Worm (Caenorhabditis elegans) whole organism, young adult: ENCODE measurements around the gene C15C8.5.

ENCODE experiments used
- D2030.7 ChIP-seq: fragments of 200-800 bp; sonication (Bioruptor generic); IDR thresholded peaks from 2 replicates; pipeline ENCODE4 v1.3.6; 2022; ENCODE audit warnings: missing genetic modification reagents, missing genetic modification characterization, missing compliant biosample characterization
- F23B12.7 ChIP-seq: sonication (generic microtip); optimal IDR thresholded peaks from 2 replicates; lab custom pipeline; 2017; ENCODE audit warnings: missing genetic modification characterization, mild to moderate bottlenecking, missing compliant biosample characterization, antibody characterized with exemption, moderate library complexity; ENCODE audit not compliant: insufficient read depth
- F33H1.4 ChIP-seq: fragments of 200-800 bp; sonication (Bioruptor generic); IDR thresholded peaks from 2 replicates; pipeline ENCODE4 v1.3.6; 2022; ENCODE audit warnings: missing genetic modification reagents, missing genetic modification characterization, missing compliant biosample characterization
- F49E8.2 ChIP-seq: sonication (generic microtip); optimal IDR thresholded peaks from 3 replicates; lab custom pipeline; 2017; ENCODE audit warnings: missing genetic modification characterization, mild to moderate bottlenecking, missing compliant biosample characterization, antibody characterized with exemption, moderate library complexity; ENCODE audit not compliant: insufficient read depth
- F52B5.7 ChIP-seq: sonication (generic microtip); optimal IDR thresholded peaks from 2 replicates; lab custom pipeline; 2016; ENCODE audit warnings: mild to moderate bottlenecking, missing genetic modification characterization, missing compliant biosample characterization
- K12H6.12 ChIP-seq: fragments of 200-800 bp; sonication (Bioruptor generic); optimal IDR thresholded peaks from 2 replicates; lab custom pipeline; 2018; ENCODE audit warnings: mild to moderate bottlenecking, missing genetic modification characterization, missing compliant biosample characterization
- Y79H2A.3 ChIP-seq: fragments of 200-800 bp; sonication (Bioruptor generic); conservative IDR thresholded peaks from 2 replicates; pipeline ENCODE4 v1.3.6; 2022; ENCODE audit warnings: missing genetic modification reagents, missing genetic modification characterization, missing compliant biosample characterization
- ZK185.1 ChIP-seq: sonication (generic microtip); optimal IDR thresholded peaks from 2 replicates; lab custom pipeline; 2016; ENCODE audit warnings: mild to moderate bottlenecking, missing genetic modification characterization, missing compliant biosample characterization; ENCODE audit not compliant: poor library complexity, severe bottlenecking
- attf-3 ChIP-seq: fragments of 200-800 bp; sonication (Bioruptor generic); conservative IDR thresholded peaks from 2 replicates; pipeline ENCODE4 v1.3.6; 2022; ENCODE audit warnings: missing genetic modification reagents, missing genetic modification characterization, missing compliant biosample characterization
- attf-5 ChIP-seq: fragments of 200-800 bp; sonication (Bioruptor generic); optimal IDR thresholded peaks from 2 replicates; lab custom pipeline; 2018; ENCODE audit warnings: mild to moderate bottlenecking, missing genetic modification characterization, missing compliant biosample characterization
- cebp-1 ChIP-seq, 2 experiments: fragments of 200-800 bp in 1 of 2; sonication (Bioruptor generic) in 1 of 2; sonication (generic microtip) in 1 of 2; IDR thresholded peaks in 1 of 2; optimal IDR thresholded peaks in 1 of 2; 2 replicates each; pipeline versions ENCODE4 v1.3.6 to Lab custom; 2017 to 2022; ENCODE audit warnings: missing compliant biosample characterization in 2 of 2, missing genetic modification characterization in 2 of 2, mild to moderate bottlenecking in 1 of 2, missing genetic modification reagents in 1 of 2, moderate library complexity in 1 of 2
- ceh-58 ChIP-seq: fragments of 200-800 bp; sonication (Bioruptor generic); IDR thresholded peaks from 2 replicates; pipeline ENCODE4 v1.3.6; 2022; ENCODE audit warnings: missing genetic modification characterization, missing compliant biosample characterization
- ceh-79 ChIP-seq: sonication (generic microtip); optimal IDR thresholded peaks from 2 replicates; lab custom pipeline; 2017; ENCODE audit warnings: mild to moderate bottlenecking, missing genetic modification characterization, missing compliant biosample characterization
- ceh-91 ChIP-seq: fragments of 200-800 bp; sonication (Bioruptor generic); IDR thresholded peaks from 2 replicates; pipeline ENCODE4 v1.3.6; 2022; ENCODE audit warnings: missing genetic modification reagents, missing genetic modification characterization, missing compliant biosample characterization
- dox-1 ChIP-seq: fragments of 200-800 bp; sonication (Bioruptor generic); IDR thresholded peaks from 2 replicates; pipeline ENCODE4 v1.3.6; 2022; ENCODE audit warnings: missing genetic modification reagents, missing genetic modification characterization, missing compliant biosample characterization
- dpl-1 ChIP-seq: fragments of 150-350 bp; optimal IDR thresholded peaks from 2 replicates; lab custom pipeline; 2014; ENCODE audit warnings: missing biosample characterization, missing genetic modification reagents, missing genetic modification characterization
- efl-1 ChIP-seq: fragments of 150-350 bp; optimal IDR thresholded peaks from 2 replicates; lab custom pipeline; 2014; ENCODE audit warnings: missing biosample characterization, missing genetic modification reagents, missing genetic modification characterization
- hlh-12 ChIP-seq: sonication (generic microtip); optimal IDR thresholded peaks from 2 replicates; lab custom pipeline; 2016; ENCODE audit warnings: missing genetic modification characterization, missing compliant biosample characterization
- hlh-26 ChIP-seq: fragments of 200-800 bp; sonication (Bioruptor generic); conservative IDR thresholded peaks from 2 replicates; pipeline ENCODE4 v1.3.6; 2022; ENCODE audit warnings: missing genetic modification reagents, missing genetic modification characterization, missing compliant biosample characterization
- hmg-20 ChIP-seq: fragments of 200-800 bp; sonication (Bioruptor generic); IDR thresholded peaks from 2 replicates; pipeline ENCODE4 v1.3.6; 2022; ENCODE audit warnings: missing genetic modification reagents, missing genetic modification characterization, missing compliant biosample characterization
- hrde-1 ChIP-seq: sonication (generic microtip); optimal IDR thresholded peaks from 2 replicates; lab custom pipeline; 2016; ENCODE audit warnings: missing genetic modification characterization, mild to moderate bottlenecking, missing compliant biosample characterization, moderate library complexity, missing genotype, missing genetic modification reagents, borderline replicate concordance
- lin-54 ChIP-seq: fragments of 200-800 bp; sonication (Bioruptor generic); optimal IDR thresholded peaks from 2 replicates; lab custom pipeline; 2018; ENCODE audit warnings: mild to moderate bottlenecking, missing genetic modification characterization, missing compliant biosample characterization
- lsl-1 ChIP-seq: fragments of 200-800 bp; sonication (Bioruptor generic); optimal IDR thresholded peaks from 2 replicates; lab custom pipeline; 2018; ENCODE audit warnings: mild to moderate bottlenecking, missing genetic modification characterization, moderate library complexity, missing compliant biosample characterization
- madf-6 ChIP-seq: fragments of 200-800 bp; sonication (Bioruptor generic); IDR thresholded peaks from 2 replicates; pipeline ENCODE4 v1.3.6; 2022; ENCODE audit warnings: missing genetic modification reagents, missing genetic modification characterization, missing compliant biosample characterization
- madf-8 ChIP-seq: fragments of 200-800 bp; sonication (Bioruptor generic); conservative IDR thresholded peaks from 2 replicates; pipeline ENCODE4 v1.3.6; 2022; ENCODE audit warnings: missing genetic modification reagents, missing genetic modification characterization, missing compliant biosample characterization
- nfya-2 ChIP-seq: fragments of 200-800 bp; sonication (Bioruptor generic); IDR thresholded peaks from 2 replicates; pipeline ENCODE4 v1.3.6; 2022; ENCODE audit warnings: missing genetic modification reagents, missing genetic modification characterization, missing compliant biosample characterization
- nhr-90 ChIP-seq: sonication (generic microtip); optimal IDR thresholded peaks from 2 replicates; lab custom pipeline; 2016; ENCODE audit warnings: missing genotype, mild to moderate bottlenecking, missing genetic modification characterization, missing compliant biosample characterization
- pbrm-1 ChIP-seq: fragments of 200-800 bp; sonication (Bioruptor generic); IDR thresholded peaks from 2 replicates; pipeline ENCODE4 v1.3.6; 2022; ENCODE audit warnings: missing genetic modification reagents, missing genetic modification characterization, missing compliant biosample characterization
- rpc-1 ChIP-seq, 2 experiments: fragments of 150-350 bp in 1 of 2; sonication (generic microtip) in 1 of 2; optimal IDR thresholded peaks; 2 replicates each; lab custom pipeline; 2014 to 2018; ENCODE audit warnings: missing biosample characterization in 1 of 2, missing genetic modification characterization in 1 of 2, missing genetic modification reagents in 1 of 2, missing genotype in 1 of 2
- snpc-1.1 ChIP-seq: sonication (generic microtip); optimal IDR thresholded peaks from 2 replicates; lab custom pipeline; 2017; ENCODE audit warnings: missing genetic modification characterization, mild to moderate bottlenecking, missing compliant biosample characterization, antibody characterized with exemption, moderate library complexity, missing genotype, missing genetic modification reagents; ENCODE audit not compliant: insufficient read depth
- snpc-1.3 ChIP-seq: sonication (generic microtip); optimal IDR thresholded peaks from 2 replicates; lab custom pipeline; 2017; ENCODE audit warnings: missing genetic modification characterization, mild to moderate bottlenecking, missing compliant biosample characterization, antibody characterized with exemption, moderate library complexity, missing genotype, missing genetic modification reagents; ENCODE audit not compliant: insufficient read depth
- snpc-3.4 ChIP-seq: sonication (generic microtip); optimal IDR thresholded peaks from 2 replicates; lab custom pipeline; 2017; ENCODE audit warnings: missing genetic modification characterization, mild to moderate bottlenecking, missing compliant biosample characterization, antibody characterized with exemption, moderate library complexity, missing genotype, missing genetic modification reagents
- snpc-4 ChIP-seq, 5 experiments: fragments of 150-350 bp in 1 of 5; sonication (generic microtip) in 4 of 5; optimal IDR thresholded peaks; 2 replicates each; lab custom pipeline; 2014 to 2018; ENCODE audit warnings: missing genetic modification characterization in 5 of 5, missing biosample characterization in 3 of 5, antibody characterized with exemption in 2 of 5, mild to moderate bottlenecking in 2 of 5, missing compliant biosample characterization in 2 of 5, missing genotype in 2 of 5, moderate library complexity in 2 of 5, missing genetic modification reagents in 1 of 5
- somi-1 ChIP-seq: fragments of 200-800 bp; sonication (Bioruptor generic); optimal IDR thresholded peaks from 2 replicates; lab custom pipeline; 2018; ENCODE audit warnings: mild to moderate bottlenecking, missing genetic modification characterization, missing compliant biosample characterization
- tbp1 ChIP-seq: fragments of 200-800 bp; sonication (Bioruptor generic); optimal IDR thresholded peaks from 2 replicates; lab custom pipeline; 2018; ENCODE audit warnings: mild to moderate bottlenecking, missing genetic modification characterization, missing compliant biosample characterization
- xnd-1 ChIP-seq: sonication (generic microtip); optimal IDR thresholded peaks from 2 replicates; lab custom pipeline; 2016; ENCODE audit warnings: missing genotype, missing genetic modification reagents, missing genetic modification characterization, missing compliant biosample characterization
- zim-3 ChIP-seq: sonication (generic microtip); optimal IDR thresholded peaks from 2 replicates; lab custom pipeline; 2017; ENCODE audit warnings: mild to moderate bottlenecking, missing genetic modification characterization, moderate library complexity, missing compliant biosample characterization

C15C8.5 gene

DNA sequence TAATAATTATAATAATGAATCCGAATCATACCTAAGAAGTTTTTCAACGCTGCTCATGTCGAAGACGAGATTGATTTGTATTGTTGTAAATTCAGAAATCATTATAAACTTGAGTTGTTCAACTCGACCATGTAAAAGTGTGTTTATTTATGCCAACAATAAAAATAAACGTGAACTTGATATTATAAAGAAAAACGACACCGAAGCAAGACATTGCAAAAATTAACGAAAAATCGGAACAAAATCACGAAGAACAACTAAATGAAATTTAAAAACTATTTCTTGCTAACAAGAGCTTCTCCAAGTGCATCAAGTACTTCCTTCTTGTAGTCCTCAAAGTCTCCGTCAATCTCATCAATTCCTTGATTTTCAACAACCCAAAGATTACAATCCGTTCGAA is 13.1 kb downstream of the C15C8.5 start, which contains the start of gene F18E2.15:
F18E2.15 (minus strand) TSS at position 101 of the 400 bp plus-strand sequence.
- no peak for TF ChIP-seq hlh-12 (tag; lab: Kevin White, UChicago)
- no peak for TF ChIP-seq rpc-1 (optimal IDR thresholded peaks at IDR 0.05; lab: Kevin White, UChicago)
- no peak for TF ChIP-seq rpc-1 (tag; optimal IDR thresholded peaks at IDR 0.05; lab: Kevin White, UChicago)
- TF ChIP-seq Y79H2A.3 (GFP tag; lab: Robert Waterston, UW): no peak
- TF ChIP-seq hrde-1 (tag; lab: Kevin White, UChicago): no peak
- no peak for TF ChIP-seq zim-3 (tag; lab: Kevin White, UChicago)
- TF ChIP-seq hmg-20 (GFP tag; lab: Robert Waterston, UW): no peak
- no peak for TF ChIP-seq F52B5.7 (tag; lab: Kevin White, UChicago)
- TF ChIP-seq ceh-79 (tag; lab: Kevin White, UChicago): no peak
- no peak for TF ChIP-seq K12H6.12 (tag; lab: Kevin White, UChicago)
- TF ChIP-seq ZK185.1 (tag; lab: Kevin White, UChicago): no peak
- TF ChIP-seq hlh-26 (GFP tag; lab: Robert Waterston, UW): no peak
- no peak for TF ChIP-seq tbp1 (GFP tag; lab: Kevin White, UChicago)
- TF ChIP-seq nhr-90 (tag; lab: Kevin White, UChicago): no peak
- no peak for TF ChIP-seq F33H1.4
- TF ChIP-seq lin-54 (GFP tag; lab: Kevin White, UChicago): no peak
- no peak for TF ChIP-seq attf-5 (GFP tag; lab: Kevin White, UChicago)
- TF ChIP-seq, all 124 proteins: peak for 0

DNA sequence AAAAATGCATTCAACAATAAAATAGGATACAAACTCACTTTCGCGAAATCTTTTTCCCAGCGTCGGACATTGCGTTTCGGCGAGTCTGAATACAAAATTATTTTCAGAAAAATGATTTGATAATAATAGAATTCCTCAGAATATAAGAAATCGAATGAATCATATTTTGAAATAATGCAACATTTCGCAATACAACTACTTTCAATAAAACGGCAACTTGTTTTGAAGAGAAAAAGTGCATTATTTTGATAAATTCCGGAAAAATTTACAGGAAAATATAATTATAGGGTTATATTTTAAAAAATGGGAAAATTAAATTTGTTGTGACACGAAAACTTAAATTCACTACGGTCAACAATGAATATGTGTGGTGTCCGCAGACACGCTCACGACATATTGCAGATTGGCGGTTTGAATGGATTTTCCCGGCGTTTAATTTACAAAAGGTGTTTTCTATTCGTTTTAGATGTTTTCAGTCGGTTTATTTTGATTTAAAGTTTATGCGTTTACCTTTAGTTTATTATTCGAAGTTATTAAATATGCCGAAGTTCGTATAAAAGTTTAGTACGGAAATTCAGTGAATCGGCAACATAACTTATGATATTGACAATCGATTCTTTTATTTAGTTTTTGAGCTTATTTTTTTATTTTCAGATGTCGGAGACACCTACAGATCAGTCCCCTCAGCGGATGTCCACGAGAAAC is 15.6 kb downstream of the C15C8.5 start, which contains the start of the genes abcf-1 and scc-3:
abcf-1 (minus strand) TSS at position 85 of the 705 bp plus-strand sequence.
scc-3 (plus strand) TSS at position 655 of the 705 bp plus-strand sequence.
- TF ChIP-seq lsl-1 (GFP tag; lab: Kevin White, UChicago) (peak; percentile 77), dox-1 (GFP tag; lab: Robert Waterston, UW) (0 out of 2 replicates have a peak, but pooled peaks have one; percentile 14), ceh-91 (peak; percentile 61), snpc-4 (GFP tag; optimal IDR thresholded peaks at IDR 0.05; lab: Kevin White, UChicago) (no peak), snpc-4 (tag; optimal IDR thresholded peaks at IDR 0.05; lab: Kevin White, UChicago) (peak in 1 of 4 experiments; percentile 43), F23B12.7 (tag; lab: Kevin White, UChicago) (peak; percentile 25), attf-3 (GFP tag; lab: Robert Waterston, UW) (peak; percentile 64), D2030.7 (GFP tag; lab: Robert Waterston, UW) (0 out of 2 replicates have a peak, but pooled peaks have one; percentile 35), cebp-1 (GFP tag; IDR thresholded peaks at IDR 0.05; lab: Robert Waterston, UW) (no peak), cebp-1 (tag; optimal IDR thresholded peaks at IDR 0.05; lab: Kevin White, UChicago) (peak; percentile 80), somi-1 (GFP tag; lab: Kevin White, UChicago) (no peak), lin-54 (GFP tag; lab: Kevin White, UChicago) (peak; percentile 35), ceh-58 (no peak), snpc-1.1 (peak; percentile 39), snpc-1.3 (tag; lab: Kevin White, UChicago) (peak; percentile 71), xnd-1 (tag; lab: Kevin White, UChicago) (peak; percentile 10), pbrm-1 (no peak), madf-8 (GFP tag; lab: Robert Waterston, UW) (peak; percentile 60), tbp1 (GFP tag; lab: Kevin White, UChicago) (peak; percentile 15), dpl-1 (peak; percentile 51), F33H1.4 (peak; percentile 48), efl-1 (GFP tag; lab: Kevin White, UChicago) (peak; percentile 91), snpc-3.4 (tag; lab: Kevin White, UChicago) (peak; percentile 42), nfya-2 (GFP tag; lab: Robert Waterston, UW) (no peak), madf-6 (peak; percentile 81; the same call in 1 of the 2 replicates), F49E8.2 (tag; lab: Kevin White, UChicago) (no peak)
- TF ChIP-seq, all 124 proteins: peak for 19
